Fruit fly (Drosophila melanogaster) whole organism, pupa: ENCODE measurements around the gene CG34132.

Experiments
- CG10348 ChIP-seq: fragments of 200-800 bp; sonication (Bioruptor generic); IDR thresholded peaks from 2 replicates; pipeline ENCODE4 v1.3.6; 2022; ENCODE audit warnings: missing biosample characterization, missing genetic modification characterization
- CG12605 ChIP-seq: fragments of 200-800 bp; sonication (Bioruptor generic); IDR thresholded peaks from 2 replicates; pipeline ENCODE4 v1.3.6; 2022; ENCODE audit warnings: missing biosample characterization, missing genetic modification characterization
- CG13204 ChIP-seq: fragments of 200-800 bp; sonication (Bioruptor generic); optimal IDR thresholded peaks from 2 replicates; lab custom pipeline; 2018; ENCODE audit warnings: missing biosample characterization, mild to moderate bottlenecking, missing genetic modification characterization, moderate library complexity
- CG14655 ChIP-seq: fragments of 200-800 bp; sonication (Bioruptor generic); optimal IDR thresholded peaks from 3 replicates; lab custom pipeline; 2017; ENCODE audit warnings: mild to moderate bottlenecking, missing biosample characterization, missing genetic modification reagents, missing genetic modification characterization
- CG15710 ChIP-seq: fragments of 200-800 bp; sonication (Bioruptor generic); optimal IDR thresholded peaks from 2 replicates; lab custom pipeline; 2018; ENCODE audit warnings: missing biosample characterization, mild to moderate bottlenecking, missing genetic modification characterization, moderate library complexity
- CG17806 ChIP-seq: fragments of 200-800 bp; sonication (Bioruptor generic); optimal IDR thresholded peaks from 2 replicates; lab custom pipeline; 2018; ENCODE audit warnings: missing biosample characterization, mild to moderate bottlenecking, missing genetic modification characterization, moderate library complexity
- CG32121 ChIP-seq: fragments of 200-800 bp; sonication (Bioruptor generic); IDR thresholded peaks from 2 replicates; pipeline ENCODE4 v1.3.6; 2022; ENCODE audit warnings: missing biosample characterization, missing genetic modification characterization
- CG34367 ChIP-seq: fragments of 200-800 bp; sonication (Bioruptor generic); optimal IDR thresholded peaks from 2 replicates; lab custom pipeline; 2018; ENCODE audit warnings: missing biosample characterization, mild to moderate bottlenecking, missing genetic modification characterization
- CG4496 ChIP-seq: fragments of 200-800 bp; sonication (Bioruptor generic); IDR thresholded peaks from 3 replicates; pipeline ENCODE4 v1.3.6; 2022; ENCODE audit warnings: missing biosample characterization, missing genetic modification characterization
- CG8159 ChIP-seq: fragments of 200-800 bp; sonication (Bioruptor generic); optimal IDR thresholded peaks from 3 replicates; lab custom pipeline; 2018; ENCODE audit warnings: missing biosample characterization, mild to moderate bottlenecking, missing genetic modification characterization, moderate library complexity
- CG8301 ChIP-seq: fragments of 200-800 bp; sonication (Bioruptor generic); optimal IDR thresholded peaks from 2 replicates; lab custom pipeline; 2018; ENCODE audit warnings: missing biosample characterization, mild to moderate bottlenecking, missing genetic modification characterization
- CG9948 ChIP-seq: fragments of 200-800 bp; sonication (Bioruptor generic); optimal IDR thresholded peaks from 2 replicates; lab custom pipeline; 2018; ENCODE audit warnings: missing biosample characterization, mild to moderate bottlenecking, missing genetic modification characterization, moderate library complexity
- D1 ChIP-seq: fragments of 200-800 bp; sonication (Bioruptor generic); optimal IDR thresholded peaks from 2 replicates; lab custom pipeline; 2018; ENCODE audit warnings: missing biosample characterization, mild to moderate bottlenecking, missing genetic modification characterization, moderate library complexity
- EcR ChIP-seq: fragments of 200-800 bp; sonication (Bioruptor generic); optimal IDR thresholded peaks from 3 replicates; lab custom pipeline; 2019; ENCODE audit warnings: missing biosample characterization, missing genetic modification characterization, mild to moderate bottlenecking, moderate library complexity, missing genetic modification reagents
- Ets98B ChIP-seq: fragments of 200-800 bp; sonication (Bioruptor generic); IDR thresholded peaks from 2 replicates; pipeline ENCODE4 v1.3.6; 2022; ENCODE audit warnings: missing biosample characterization, missing genetic modification characterization
- Pif1A ChIP-seq: fragments of 200-800 bp; sonication (Bioruptor generic); optimal IDR thresholded peaks from 3 replicates; lab custom pipeline; 2016; ENCODE audit warnings: missing biosample characterization, missing genetic modification characterization
- Pif1B ChIP-seq: fragments of 200-800 bp; sonication (Bioruptor generic); optimal IDR thresholded peaks from 3 replicates; lab custom pipeline; 2016; ENCODE audit warnings: missing biosample characterization, missing genetic modification characterization
- Snoo ChIP-seq: fragments of 200-800 bp; sonication (Bioruptor generic); optimal IDR thresholded peaks from 3 replicates; lab custom pipeline; 2017; ENCODE audit warnings: missing biosample characterization, mild to moderate bottlenecking, missing genetic modification characterization, inconsistent platforms
- fd96Ca ChIP-seq: fragments of 200-800 bp; sonication (Bioruptor generic); IDR thresholded peaks from 3 replicates; pipeline ENCODE4 v1.3.6; 2022; ENCODE audit warnings: missing biosample characterization, missing genetic modification characterization
- gl ChIP-seq: fragments of 200-800 bp; sonication (Bioruptor generic); optimal IDR thresholded peaks from 2 replicates; lab custom pipeline; 2018; ENCODE audit warnings: missing biosample characterization, mild to moderate bottlenecking, missing genetic modification characterization
- rn ChIP-seq: fragments of 200-800 bp; sonication (Bioruptor generic); IDR thresholded peaks from 2 replicates; pipeline ENCODE4 v1.3.6; 2022; ENCODE audit warnings: missing biosample characterization, missing genetic modification characterization

The CG34132 gene

DNA sequence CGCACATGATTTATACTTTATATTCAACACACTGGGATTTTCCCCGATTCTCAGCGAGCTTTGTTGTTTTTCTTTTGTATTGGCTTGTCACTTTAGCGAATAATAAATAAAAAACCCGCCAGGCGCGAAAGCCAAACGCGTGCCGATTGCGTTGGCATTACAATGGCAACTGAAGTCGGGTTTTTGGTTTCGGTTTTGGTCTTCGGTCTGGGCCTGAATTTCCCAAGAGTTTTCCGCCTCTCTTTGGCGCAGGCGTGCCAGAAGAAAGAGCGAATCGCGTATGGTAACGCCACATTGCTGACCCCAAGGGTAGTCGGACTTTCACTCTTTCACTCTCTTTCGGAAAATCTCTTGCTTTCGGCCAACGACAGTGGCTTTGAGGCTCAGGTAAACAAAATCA lies 30.2 kb upstream of the CG34132 start, which contains the start of gene CG14535:
TSS of gene CG14535 (minus strand) at position 368 of the 400 bp plus-strand sequence.
- TF ChIP-seq EcR (GFP tag; lab: Kevin White, UChicago) (no peak), Pif1B (GFP tag; lab: Kevin White, UChicago) (no peak), CG13204 (GFP tag; lab: Kevin White, UChicago) (no peak), CG9948 (tag; lab: Kevin White, UChicago) (no peak), CG17806 (tag; lab: Kevin White, UChicago) (no peak), D1 (tag; lab: Kevin White, UChicago) (no peak), CG14655 (GFP tag; lab: Kevin White, UChicago) (no peak), fd96Ca (no peak), CG8301 (no peak), CG8159 (tag; lab: Kevin White, UChicago) (no peak), rn (no peak), CG34367 (tag; lab: Kevin White, UChicago) (no peak), CG15710 (tag; lab: Kevin White, UChicago) (no peak), gl (tag; lab: Kevin White, UChicago) (no peak), CG32121 (GFP tag; lab: Robert Waterston, UW) (no peak), Ets98B (peak; percentile 68), CG10348 (GFP tag; lab: Robert Waterston, UW) (no peak), Pif1A (no peak), CG4496 (0 out of 3 replicates have a peak, but pooled peaks have one; percentile 19), CG12605 (0 out of 2 replicates have a peak, but pooled peaks have one; percentile 12), Snoo (tag; lab: Kevin White, UChicago) (no peak)

DNA sequence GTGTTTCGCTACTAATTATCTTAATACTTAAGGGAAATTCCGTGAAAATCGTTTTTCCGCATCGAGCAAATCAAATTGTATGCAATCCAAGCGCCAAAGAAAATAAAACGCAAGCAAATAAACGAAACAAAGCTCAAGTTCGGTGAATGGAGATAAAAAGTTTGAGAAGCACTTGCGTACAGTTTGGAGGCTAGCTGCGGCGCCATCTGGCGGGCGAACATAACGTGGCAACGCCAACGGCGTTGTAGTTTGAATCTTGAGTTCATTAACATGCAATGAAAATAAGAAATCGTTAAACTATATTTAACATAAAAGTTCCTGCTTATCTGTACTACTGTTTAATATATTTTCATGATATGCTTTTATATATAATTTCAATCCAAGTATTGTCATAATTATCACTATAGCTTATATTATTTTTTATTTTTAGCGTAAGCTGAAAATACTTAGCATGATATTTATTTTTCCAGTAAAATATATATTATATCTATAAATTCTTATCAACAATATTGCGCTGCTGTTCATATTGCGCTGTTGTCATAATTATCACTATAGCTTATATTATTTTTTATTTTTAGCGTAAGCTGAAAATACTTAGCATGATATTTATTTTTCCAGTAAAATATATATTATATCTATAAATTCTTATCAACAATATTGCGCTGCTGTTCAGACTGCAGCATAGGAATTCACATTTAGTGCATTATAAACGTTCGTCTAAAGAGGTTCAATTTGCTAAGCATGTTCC lies 28.7 kb upstream of the CG34132 start, which contains the start of gene lectin-28C:
TSS of gene lectin-28C (plus strand) at position 698 of the 748 bp plus-strand sequence.
- TF ChIP-seq EcR (GFP tag; lab: Kevin White, UChicago) (peak; percentile 92), CG8159 (tag; lab: Kevin White, UChicago) (peak; percentile 20), CG4496 (peak; percentile 65)

dm6 chr2L:7860739-7861138 lies 24.6 kb upstream of the CG34132 start, which contains the start of gene TwdlE:
Gene TwdlE, minus strand, starts transcription at chr2L:7860839.
- no peak for TF ChIP-seq Ets98B
- TF ChIP-seq CG34367 (tag; lab: Kevin White, UChicago) = no peak
- no peak for TF ChIP-seq CG15710 (tag; lab: Kevin White, UChicago)
- no peak for TF ChIP-seq CG8159 (tag; lab: Kevin White, UChicago)
- no peak for TF ChIP-seq Snoo (tag; lab: Kevin White, UChicago)
- no peak for TF ChIP-seq CG4496
- no peak for TF ChIP-seq CG8301
- TF ChIP-seq, all 21 proteins: peak for 0

DNA sequence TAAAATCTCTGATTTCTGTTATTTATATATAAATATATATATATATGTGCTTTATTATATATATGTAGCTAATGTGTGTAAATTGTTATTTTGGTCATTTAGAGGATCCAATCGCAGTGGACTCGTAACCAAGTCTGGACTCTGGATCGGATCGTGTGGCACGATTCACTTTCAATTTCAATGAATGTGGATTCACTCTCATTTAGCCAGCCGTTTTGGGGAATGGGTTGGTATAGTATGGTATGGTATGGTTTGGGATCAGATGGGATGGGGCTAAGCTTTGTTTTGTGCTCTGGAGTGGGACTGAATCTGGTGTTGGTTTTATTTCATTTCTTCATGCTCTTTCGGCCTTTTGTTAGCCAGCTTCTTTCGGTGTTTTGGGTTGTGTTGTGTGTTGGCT lies 23.6 kb upstream of the CG34132 start:
- TF ChIP-seq CG9948 (tag; lab: Kevin White, UChicago) (no peak), CG13204 (GFP tag; lab: Kevin White, UChicago) (no peak), CG14655 (GFP tag; lab: Kevin White, UChicago) (no peak), CG34367 (tag; lab: Kevin White, UChicago) (no peak)
- TF ChIP-seq, all 21 proteins: peak for 0

DNA sequence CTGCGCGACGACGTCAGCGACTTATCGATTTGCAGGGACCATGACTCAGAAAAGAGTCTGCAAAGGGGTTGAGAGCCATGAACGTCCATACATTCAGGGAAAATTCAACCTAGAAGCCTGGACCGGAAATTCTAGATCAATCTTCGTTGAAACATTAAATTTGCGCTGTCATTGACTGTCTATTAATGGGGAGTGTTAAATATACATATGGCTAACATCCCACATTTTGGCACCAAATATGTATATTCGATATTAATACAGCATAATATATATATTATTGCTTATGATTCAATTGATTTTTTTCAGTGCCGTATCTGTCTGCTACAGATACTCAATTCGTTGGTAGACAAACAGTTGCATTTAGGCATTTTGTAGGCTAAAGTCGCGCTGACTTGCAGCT lies 16.7 kb upstream of the CG34132 start:
- no peak for TF ChIP-seq CG12605
- no peak for TF ChIP-seq CG10348 (GFP tag; lab: Robert Waterston, UW)
- TF ChIP-seq CG17806 (tag; lab: Kevin White, UChicago) = peak; percentile 64
- no peak for TF ChIP-seq CG32121 (GFP tag; lab: Robert Waterston, UW)
- peak; percentile 17 for TF ChIP-seq Pif1A
- no peak for TF ChIP-seq CG13204 (GFP tag; lab: Kevin White, UChicago)
- peak; percentile 58 for TF ChIP-seq CG8159 (tag; lab: Kevin White, UChicago)
- peak; percentile 35 for TF ChIP-seq CG14655 (GFP tag; lab: Kevin White, UChicago)
- no peak for TF ChIP-seq D1 (tag; lab: Kevin White, UChicago)
- TF ChIP-seq Ets98B = no peak
- peak; percentile 21 for TF ChIP-seq CG8301
- TF ChIP-seq rn = no peak
- 0 out of 3 replicates have a peak, but pooled peaks have one; percentile 50 for TF ChIP-seq CG4496
- TF ChIP-seq Snoo (tag; lab: Kevin White, UChicago) = no peak
- peak; percentile 63 for TF ChIP-seq CG9948 (tag; lab: Kevin White, UChicago)
- TF ChIP-seq EcR (GFP tag; lab: Kevin White, UChicago) = no peak
- TF ChIP-seq Pif1B (GFP tag; lab: Kevin White, UChicago) = no peak
- TF ChIP-seq CG15710 (tag; lab: Kevin White, UChicago) = peak; percentile 8
- TF ChIP-seq gl (tag; lab: Kevin White, UChicago) = no peak
- peak; percentile 37 for TF ChIP-seq CG34367 (tag; lab: Kevin White, UChicago)
- TF ChIP-seq fd96Ca = no peak; the same call in 2 of the 3 replicates

- peak; percentile 70 for TF ChIP-seq EcR (GFP tag; lab: Kevin White, UChicago)
- 0 out of 3 replicates have a peak, but pooled peaks have one; percentile 17 for TF ChIP-seq fd96Ca
- TF ChIP-seq Pif1B (GFP tag; lab: Kevin White, UChicago) = no peak
Observed at dm6 chr2L:7870212-7870611, 15.1 kb upstream of the CG34132 start.
